Worm (Caenorhabditis elegans) whole organism, L2 larva: ENCODE measurements around the gene T23E7.6.

Experiments
- F13H6.1 ChIP-seq: sonication (generic microtip); optimal IDR thresholded peaks from 2 replicates; lab custom pipeline; 2016; ENCODE audit warnings: missing genetic modification characterization, missing compliant biosample characterization
- R02D3.7 ChIP-seq: fragments of 150-350 bp; optimal IDR thresholded peaks from 2 replicates; lab custom pipeline; 2014; ENCODE audit warnings: missing biosample characterization, missing genetic modification characterization
- alr-1 ChIP-seq: fragments of 150-350 bp; optimal IDR thresholded peaks from 2 replicates; lab custom pipeline; 2014; ENCODE audit warnings: missing biosample characterization, missing genetic modification characterization
- ama-1 ChIP-seq: fragments of 150-350 bp; optimal IDR thresholded peaks from 2 replicates; lab custom pipeline; 2018; ENCODE audit warnings: inconsistent platforms
- blmp-1 ChIP-seq: sonication (generic microtip); optimal IDR thresholded peaks from 2 replicates; lab custom pipeline; 2017; ENCODE audit warnings: missing genetic modification characterization, mild to moderate bottlenecking, missing compliant biosample characterization, antibody characterized with exemption, moderate library complexity; ENCODE audit not compliant: insufficient read depth
- ceh-16 ChIP-seq: fragments of 150-350 bp; optimal IDR thresholded peaks from 2 replicates; lab custom pipeline; 2014; ENCODE audit warnings: missing biosample characterization, missing genetic modification characterization
- ceh-82 ChIP-seq: fragments of 150-350 bp; optimal IDR thresholded peaks from 2 replicates; lab custom pipeline; 2014; ENCODE audit warnings: missing biosample characterization, missing genetic modification characterization
- crh-2 ChIP-seq: sonication (generic microtip); optimal IDR thresholded peaks from 2 replicates; lab custom pipeline; 2017; ENCODE audit warnings: missing biosample characterization, missing genetic modification characterization
- egl-27 ChIP-seq: sonication (generic microtip); optimal IDR thresholded peaks from 3 replicates; lab custom pipeline; 2017; ENCODE audit warnings: missing biosample characterization, missing genetic modification reagents, missing genetic modification characterization
- elt-1 ChIP-seq: fragments of 150-350 bp; optimal IDR thresholded peaks from 2 replicates; lab custom pipeline; 2014; ENCODE audit warnings: missing biosample characterization, missing genetic modification characterization
- elt-3 ChIP-seq: sonication (generic microtip); optimal IDR thresholded peaks from 2 replicates; lab custom pipeline; 2017; ENCODE audit warnings: missing biosample characterization, missing genetic modification characterization
- fos-1 ChIP-seq: fragments of 150-350 bp; optimal IDR thresholded peaks from 2 replicates; lab custom pipeline; 2014; ENCODE audit warnings: missing biosample characterization, missing genetic modification characterization
- gmeb-1 ChIP-seq: fragments of 150-350 bp; optimal IDR thresholded peaks from 2 replicates; lab custom pipeline; 2014; ENCODE audit warnings: missing biosample characterization, missing genetic modification characterization
- lin-11 ChIP-seq: fragments of 150-350 bp; sonication (generic microtip); optimal IDR thresholded peaks from 2 replicates; lab custom pipeline; 2014; ENCODE audit warnings: missing biosample characterization, missing genetic modification characterization, inconsistent platforms, mixed read lengths
- lin-13 ChIP-seq: fragments of 150-350 bp; optimal IDR thresholded peaks from 2 replicates; lab custom pipeline; 2014; ENCODE audit warnings: missing biosample characterization, missing genetic modification reagents, missing genetic modification characterization
- lin-39 ChIP-seq: fragments of 150-350 bp; optimal IDR thresholded peaks from 2 replicates; lab custom pipeline; 2014; ENCODE audit warnings: missing biosample characterization, missing genetic modification reagents, missing genetic modification characterization
- lsy-2 ChIP-seq, 2 experiments: fragments of 150-350 bp in 1 of 2; sonication (generic microtip) in 1 of 2; optimal IDR thresholded peaks; 2 replicates each; lab custom pipeline; 2014 to 2017; ENCODE audit warnings: missing biosample characterization in 2 of 2, missing genetic modification characterization in 2 of 2
- nhr-11 ChIP-seq: fragments of 150-350 bp; optimal IDR thresholded peaks from 2 replicates; lab custom pipeline; 2014; ENCODE audit warnings: missing biosample characterization, missing genetic modification characterization
- nhr-12 ChIP-seq: fragments of 150-350 bp; optimal IDR thresholded peaks from 2 replicates; lab custom pipeline; 2014; ENCODE audit warnings: missing biosample characterization, missing genetic modification characterization
- nhr-129 ChIP-seq: fragments of 150-350 bp; optimal IDR thresholded peaks from 2 replicates; lab custom pipeline; 2014; ENCODE audit warnings: missing biosample characterization, missing genetic modification characterization
- nhr-21 ChIP-seq: fragments of 150-350 bp; optimal IDR thresholded peaks from 2 replicates; lab custom pipeline; 2014; ENCODE audit warnings: missing biosample characterization, missing genetic modification characterization
- nhr-23 ChIP-seq: fragments of 150-350 bp; optimal IDR thresholded peaks from 2 replicates; lab custom pipeline; 2014; ENCODE audit warnings: missing biosample characterization, missing genetic modification reagents, missing genetic modification characterization
- nhr-237 ChIP-seq: fragments of 150-350 bp; optimal IDR thresholded peaks from 2 replicates; lab custom pipeline; 2014; ENCODE audit warnings: missing biosample characterization, missing genetic modification characterization
- nhr-25 ChIP-seq: fragments of 150-350 bp; sonication (generic microtip); optimal IDR thresholded peaks from 3 replicates; lab custom pipeline; 2014; ENCODE audit warnings: missing biosample characterization, missing genetic modification characterization
- nhr-77 ChIP-seq: fragments of 150-350 bp; optimal IDR thresholded peaks from 2 replicates; lab custom pipeline; 2014; ENCODE audit warnings: missing biosample characterization, missing genetic modification characterization
- peb-1 ChIP-seq: fragments of 150-350 bp; optimal IDR thresholded peaks from 2 replicates; lab custom pipeline; 2014; ENCODE audit warnings: missing biosample characterization, missing genetic modification characterization
- skn-1 ChIP-seq: sonication (generic microtip); optimal IDR thresholded peaks from 2 replicates; lab custom pipeline; 2017; ENCODE audit warnings: missing biosample characterization, missing genetic modification characterization
- sma-3 ChIP-seq: sonication (generic microtip); optimal IDR thresholded peaks from 2 replicates; lab custom pipeline; 2016; ENCODE audit warnings: missing genetic modification reagents, missing genetic modification characterization, missing compliant biosample characterization
- sma-9 ChIP-seq, 2 experiments: fragments of 150-350 bp in 1 of 2; sonication (generic microtip) in 1 of 2; optimal IDR thresholded peaks; 2 replicates each; lab custom pipeline; 2014 to 2016; ENCODE audit warnings: missing genetic modification characterization in 2 of 2, mild to moderate bottlenecking in 1 of 2, missing biosample characterization in 1 of 2, missing compliant biosample characterization in 1 of 2, missing genetic modification reagents in 1 of 2, moderate library complexity in 1 of 2
- snpc-4 ChIP-seq: fragments of 150-350 bp; optimal IDR thresholded peaks from 2 replicates; lab custom pipeline; 2014; ENCODE audit warnings: missing biosample characterization, missing genetic modification characterization
- ztf-11 ChIP-seq: sonication (generic microtip); optimal IDR thresholded peaks from 2 replicates; lab custom pipeline; 2017; ENCODE audit warnings: missing biosample characterization, missing genetic modification characterization

The T23E7.6 gene

ce11 chrX:17714342-17715011 lies 29.9 kb upstream of the T23E7.6 start, which contains the start of gene cTel55X.1:
Gene cTel55X.1, plus strand, starts transcription at chrX:17714961.
- peak; percentile 29 for TF ChIP-seq nhr-129 (tag; lab: Kevin White, UChicago)
- TF ChIP-seq fos-1: peak; percentile 29
- no peak for TF ChIP-seq nhr-21 (tag; lab: Kevin White, UChicago)
- TF ChIP-seq gmeb-1 (tag; lab: Kevin White, UChicago): no peak
- TF ChIP-seq lin-13 (GFP tag; lab: Kevin White, UChicago): no peak

- TF ChIP-seq ceh-16 (tag; lab: Kevin White, UChicago): no peak
- no peak for TF ChIP-seq nhr-23
- TF ChIP-seq blmp-1 (tag; lab: Kevin White, UChicago): no peak
- no peak for TF ChIP-seq nhr-12
- TF ChIP-seq ceh-82: no peak
- TF ChIP-seq, all 48 proteins: peak for 0
These were observed 27.0 kb upstream of the T23E7.6 start, which contains the start of gene H11L12.1 for ce11 chrX:17711598-17711997. Gene H11L12.1, minus strand, starts transcription at chrX:17711698.

ce11 chrX:17702602-17703001 lies 18.0 kb upstream of the T23E7.6 start:
- TF ChIP-seq ceh-82 (no peak), fos-1 (peak; percentile 11), crh-2 (tag; lab: Kevin White, UChicago) (peak; percentile 13)

ce11 chrX:17694669-17695282 lies 10.2 kb upstream of the T23E7.6 start, which contains the start of gene cgt-2:
Gene cgt-2, plus strand, starts transcription at chrX:17695232.
- TF ChIP-seq lsy-2 (tag; optimal IDR thresholded peaks at IDR 0.05; lab: Kevin White, UChicago) (no peak), skn-1 (tag; lab: Kevin White, UChicago) (peak; percentile 72), elt-1 (no peak), ztf-11 (tag; lab: Kevin White, UChicago) (no peak), nhr-11 (tag; lab: Kevin White, UChicago) (no peak), crh-2 (tag; lab: Kevin White, UChicago) (peak; percentile 20), fos-1 (peak; percentile 77), peb-1 (tag; lab: Kevin White, UChicago) (no peak), R02D3.7 (no peak)
- TF ChIP-seq, all 48 proteins: peak for 3

- TF ChIP-seq nhr-21 (tag; lab: Kevin White, UChicago) (no peak), F13H6.1 (tag; lab: Kevin White, UChicago) (no peak), lsy-2 (tag; optimal IDR thresholded peaks at IDR 0.05; lab: Kevin White, UChicago) (no peak), blmp-1 (tag; lab: Kevin White, UChicago) (peak; percentile 81), lin-39 (no peak), elt-1 (peak; percentile 2), nhr-77 (no peak)
- TF ChIP-seq, all 48 proteins: peak for 2
These were observed 1.3 kb upstream of the T23E7.6 start for ce11 chrX:17685959-17686358.

- no peak for TF ChIP-seq lin-13 (GFP tag; lab: Kevin White, UChicago)
- no peak for TF ChIP-seq sma-3 (GFP tag; lab: Kevin White, UChicago)
- no peak for TF ChIP-seq alr-1 (tag; lab: Kevin White, UChicago)
- no peak for TF ChIP-seq ama-1 (lab: Kevin White, UChicago)
- TF ChIP-seq nhr-25 (tag; lab: Kevin White, UChicago): no peak
- TF ChIP-seq fos-1: no peak
- TF ChIP-seq egl-27 (tag; lab: Kevin White, UChicago): no peak
- TF ChIP-seq ceh-82: no peak
- no peak for TF ChIP-seq lin-11 (tag; lab: Kevin White, UChicago)
These were observed 913 bp downstream of the T23E7.6 start for ce11 chrX:17683698-17684097.

ce11 chrX:17682280-17682679 lies 2.3 kb downstream of the T23E7.6 start:
- TF ChIP-seq sma-9 (GFP tag; optimal IDR thresholded peaks at IDR 0.05; lab: Kevin White, UChicago) (no peak), sma-9 (tag; optimal IDR thresholded peaks at IDR 0.05; lab: Kevin White, UChicago) (no peak), egl-27 (tag; lab: Kevin White, UChicago) (no peak), ceh-16 (tag; lab: Kevin White, UChicago) (no peak), nhr-237 (tag; lab: Kevin White, UChicago) (no peak), blmp-1 (tag; lab: Kevin White, UChicago) (peak; percentile 59), elt-3 (tag; lab: Kevin White, UChicago) (no peak), snpc-4 (tag; lab: Kevin White, UChicago) (no peak)
- TF ChIP-seq, all 48 proteins: peak for 1
